Fruit fly (Drosophila melanogaster) whole organism, embryonic: ENCODE measurements around the gene CG15643.

Experiments
- ATbp ChIP-seq: fragments of 200-800 bp; sonication (Bioruptor generic); optimal IDR thresholded peaks from 2 replicates; lab custom pipeline; 2017; ENCODE audit warnings: missing biosample characterization, mild to moderate bottlenecking, missing genetic modification characterization, missing genetic modification reagents
- Asciz ChIP-seq: fragments of 200-800 bp; sonication (Bioruptor generic); optimal IDR thresholded peaks from 2 replicates; lab custom pipeline; 2017; ENCODE audit warnings: missing biosample characterization, mild to moderate bottlenecking, missing genetic modification characterization, missing genetic modification reagents
- Atf-2 ChIP-seq: fragments of 200-800 bp; sonication (Bioruptor generic); optimal IDR thresholded peaks from 2 replicates; lab custom pipeline; 2016; ENCODE audit warnings: missing biosample characterization, missing genetic modification characterization
- CG11504 ChIP-seq: fragments of 200-800 bp; sonication (Bioruptor generic); optimal IDR thresholded peaks from 3 replicates; lab custom pipeline; 2019; ENCODE audit warnings: missing biosample characterization, mild to moderate bottlenecking, missing genetic modification characterization, moderate library complexity
- CG12391 ChIP-seq: fragments of 200-800 bp; sonication (Bioruptor generic); optimal IDR thresholded peaks from 3 replicates; lab custom pipeline; 2018; ENCODE audit warnings: missing biosample characterization, mild to moderate bottlenecking, missing genetic modification characterization, moderate library complexity
- CG1602 ChIP-seq: fragments of 200-800 bp; sonication (Bioruptor generic); optimal IDR thresholded peaks from 3 replicates; lab custom pipeline; 2016; ENCODE audit warnings: missing biosample characterization, missing genetic modification characterization
- CG17385 ChIP-seq: fragments of 200-800 bp; sonication (Bioruptor generic); optimal IDR thresholded peaks from 3 replicates; lab custom pipeline; 2018; ENCODE audit warnings: missing biosample characterization, mild to moderate bottlenecking, missing genetic modification characterization
- CG18476 ChIP-seq: fragments of 200-800 bp; sonication (Bioruptor generic); optimal IDR thresholded peaks from 2 replicates; lab custom pipeline; 2016; ENCODE audit warnings: missing biosample characterization, mild to moderate bottlenecking, missing genetic modification characterization
- CG2678 ChIP-seq: fragments of 200-800 bp; sonication (Bioruptor generic); optimal IDR thresholded peaks from 3 replicates; lab custom pipeline; 2019; ENCODE audit warnings: missing biosample characterization, mild to moderate bottlenecking, missing genetic modification characterization, moderate library complexity
- CG2712 ChIP-seq: fragments of 200-800 bp; optimal IDR thresholded peaks from 3 replicates; lab custom pipeline; 2019; ENCODE audit warnings: missing biosample characterization, mild to moderate bottlenecking, missing genetic modification characterization, moderate library complexity
- CG32532 ChIP-seq: fragments of 200-800 bp; sonication (Bioruptor generic); IDR thresholded peaks from 2 replicates; pipeline ENCODE4 v1.3.6; 2022; ENCODE audit warnings: missing biosample characterization, missing genetic modification characterization
- CG7839 ChIP-seq: fragments of 200-800 bp; sonication (Bioruptor generic); optimal IDR thresholded peaks from 3 replicates; lab custom pipeline; 2018; ENCODE audit warnings: missing biosample characterization, mild to moderate bottlenecking, missing genetic modification characterization, moderate library complexity
- E2f1 ChIP-seq: fragments of 200-800 bp; sonication (Bioruptor generic); IDR thresholded peaks from 2 replicates; pipeline ENCODE4 v1.3.6; 2022; ENCODE audit warnings: missing biosample characterization, missing genetic modification characterization
- Med ChIP-seq: fragments of 200-800 bp; sonication (Bioruptor generic); peaks from one replicate; lab custom pipeline; 2016; ENCODE audit warnings: missing biosample characterization, missing genetic modification characterization, mild to moderate bottlenecking, inconsistent platforms, moderate library complexity
- PHDP ChIP-seq: fragments of 200-800 bp; sonication (Bioruptor generic); optimal IDR thresholded peaks from 3 replicates; lab custom pipeline; 2018; ENCODE audit warnings: missing biosample characterization, mild to moderate bottlenecking, missing genetic modification characterization, moderate library complexity
- Pdp1 ChIP-seq, 2 experiments: fragments of 200-800 bp; sonication (Bioruptor generic); optimal IDR thresholded peaks; 3 replicates each; lab custom pipeline; 2016; ENCODE audit warnings: missing biosample characterization in 2 of 2, missing genetic modification characterization in 2 of 2, mild to moderate bottlenecking in 1 of 2, moderate library complexity in 1 of 2
- Sox102F ChIP-seq: fragments of 200-800 bp; sonication (Bioruptor generic); optimal IDR thresholded peaks from 2 replicates; lab custom pipeline; 2018; ENCODE audit warnings: missing biosample characterization, mild to moderate bottlenecking, missing genetic modification characterization, moderate library complexity
- Usf ChIP-seq: fragments of 200-800 bp; sonication (Bioruptor generic); optimal IDR thresholded peaks from 2 replicates; lab custom pipeline; 2017; ENCODE audit warnings: missing genotype, missing biosample characterization, missing genetic modification characterization
- chinmo ChIP-seq: fragments of 200-800 bp; sonication (Bioruptor generic); IDR thresholded peaks from 4 replicates; pipeline ENCODE4 v1.3.6; 2022; ENCODE audit warnings: missing biosample characterization, missing genetic modification characterization; ENCODE audit not compliant: partially characterized antibody
- crol ChIP-seq: fragments of 200-800 bp; sonication (Bioruptor generic); IDR thresholded peaks from 2 replicates; pipeline ENCODE4 v1.3.6; 2022; ENCODE audit warnings: missing biosample characterization, missing genetic modification characterization
- dmrt99B ChIP-seq: fragments of 200-800 bp; sonication (Bioruptor generic); optimal IDR thresholded peaks from 2 replicates; lab custom pipeline; 2018; ENCODE audit warnings: missing biosample characterization, mild to moderate bottlenecking, missing genetic modification characterization, moderate library complexity
- dysf ChIP-seq: fragments of 200-800 bp; sonication (Bioruptor generic); IDR thresholded peaks from 3 replicates; pipeline ENCODE4 v1.3.6; 2022; ENCODE audit warnings: missing biosample characterization, missing genetic modification characterization
- gem ChIP-seq: fragments of 200-800 bp; sonication (Bioruptor generic); optimal IDR thresholded peaks from 2 replicates; lab custom pipeline; 2019; ENCODE audit warnings: missing biosample characterization, mild to moderate bottlenecking, missing genetic modification characterization, moderate library complexity
- grau ChIP-seq: fragments of 200-800 bp; optimal IDR thresholded peaks from 3 replicates; lab custom pipeline; 2019; ENCODE audit warnings: missing biosample characterization, mild to moderate bottlenecking, missing genetic modification characterization, moderate library complexity
- jigr1 ChIP-seq: fragments of 200-800 bp; sonication (Bioruptor generic); IDR thresholded peaks from 3 replicates; pipeline ENCODE4 v1.3.6; 2022; ENCODE audit warnings: missing biosample characterization, missing genetic modification characterization
- lab ChIP-seq: fragments of 200-800 bp; sonication (Bioruptor generic); optimal IDR thresholded peaks from 3 replicates; lab custom pipeline; 2017; ENCODE audit warnings: missing biosample characterization, missing genetic modification characterization, mild to moderate bottlenecking, moderate library complexity, missing genetic modification reagents
- nmo ChIP-seq: fragments of 200-800 bp; sonication (Bioruptor generic); optimal IDR thresholded peaks from 2 replicates; lab custom pipeline; 2018; ENCODE audit warnings: missing biosample characterization, mild to moderate bottlenecking, missing genetic modification characterization, moderate library complexity
- row ChIP-seq: fragments of 200-800 bp; sonication (Bioruptor generic); IDR thresholded peaks from 3 replicates; pipeline ENCODE4 v1.3.6; 2022; ENCODE audit warnings: missing biosample characterization, missing genetic modification characterization
- run ChIP-seq: fragments of 200-800 bp; sonication (Bioruptor generic); optimal IDR thresholded peaks from 3 replicates; lab custom pipeline; 2018; ENCODE audit warnings: missing biosample characterization, mild to moderate bottlenecking, missing genetic modification characterization
- sens ChIP-seq: fragments of 200-800 bp; sonication (Bioruptor generic); peaks from one replicate; lab custom pipeline; 2016; ENCODE audit warnings: missing biosample characterization, missing genetic modification characterization
- sens-2 ChIP-seq: fragments of 200-800 bp; sonication (Bioruptor generic); IDR thresholded peaks from 2 replicates; pipeline ENCODE4 v1.3.6; 2022; ENCODE audit warnings: missing biosample characterization, missing genetic modification characterization
- sqz ChIP-seq: fragments of 200-800 bp; sonication (Bioruptor generic); optimal IDR thresholded peaks from 3 replicates; lab custom pipeline; 2018; ENCODE audit warnings: missing biosample characterization, mild to moderate bottlenecking, missing genetic modification characterization
- unpg ChIP-seq: fragments of 200-800 bp; sonication (Bioruptor generic); optimal IDR thresholded peaks from 3 replicates; lab custom pipeline; 2018; ENCODE audit warnings: missing biosample characterization, mild to moderate bottlenecking, missing genetic modification characterization, moderate library complexity
- z ChIP-seq: fragments of 200-800 bp; sonication (Bioruptor generic); IDR thresholded peaks from 3 replicates; pipeline ENCODE4 v1.3.6; 2022; ENCODE audit warnings: missing biosample characterization, missing genetic modification characterization

Gene CG15643

dm6 chrX:15530369-15530768, 41.6 kb downstream of the CG15643 start (continued):
- TF ChIP-seq unpg (GFP tag; lab: Kevin White, UChicago): no peak
- 0 out of 3 replicates have a peak, but pooled peaks have one; percentile 36 for TF ChIP-seq dysf (GFP tag; lab: Robert Waterston, UW)
- TF ChIP-seq jigr1 (GFP tag; lab: Robert Waterston, UW): no peak
- no peak for TF ChIP-seq sens-2
- TF ChIP-seq sens (GFP tag; lab: Kevin White, UChicago): peak; percentile 24
- TF ChIP-seq run (tag; lab: Kevin White, UChicago): no peak
- TF ChIP-seq CG32532 (GFP tag; lab: Robert Waterston, UW): no peak
- TF ChIP-seq nmo (GFP tag; lab: Kevin White, UChicago): peak; percentile 28
- no peak for TF ChIP-seq Usf (GFP tag; lab: Kevin White, UChicago)

DNA sequence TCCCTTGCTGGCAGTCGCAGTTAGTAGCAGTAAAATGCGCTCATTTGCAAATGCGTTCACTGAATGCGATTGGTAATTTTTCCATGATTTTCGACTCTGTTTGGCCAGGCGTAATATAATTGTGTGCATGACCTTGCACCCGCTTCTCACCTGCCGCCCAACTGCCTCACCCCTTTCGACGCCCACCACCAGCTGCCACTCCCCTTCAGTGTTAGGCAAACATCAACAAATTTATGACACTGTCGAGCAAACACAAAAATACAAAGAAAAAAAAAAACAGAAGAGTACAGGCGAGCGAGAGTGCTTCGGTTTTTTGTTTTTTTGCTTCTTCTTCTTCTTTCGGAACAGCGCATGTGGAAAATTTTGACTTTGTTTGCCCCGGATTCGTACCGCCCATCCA, 42.0 kb downstream of the CG15643 start:
- TF ChIP-seq Pdp1 (GFP tag; optimal IDR thresholded peaks at IDR 0.05; lab: Kevin White, UChicago) (no peak), CG1602 (GFP tag; lab: Kevin White, UChicago) (no peak), crol (GFP tag; lab: Robert Waterston, UW) (0 out of 2 replicates have a peak, but pooled peaks have one; percentile 52), E2f1 (no peak), Asciz (peak; percentile 1), lab (peak; percentile 13), sqz (GFP tag; lab: Kevin White, UChicago) (peak; percentile 20), ATbp (GFP tag; lab: Kevin White, UChicago) (peak; percentile 36), chinmo (0 out of 4 replicates have a peak, but pooled peaks have one; percentile 9), sens (GFP tag; lab: Kevin White, UChicago) (peak; percentile 44), Med (GFP tag; lab: Kevin White, UChicago) (peak; percentile 44), CG17385 (GFP tag; lab: Kevin White, UChicago) (peak; percentile 31)
- TF ChIP-seq, all 482 proteins: peak for 9

- TF ChIP-seq unpg (GFP tag; lab: Kevin White, UChicago) (peak; percentile 9), CG2712 (peak; percentile 28), gem (tag; lab: Kevin White, UChicago) (peak; percentile 36), Sox102F (GFP tag; lab: Kevin White, UChicago) (peak; percentile 33), PHDP (tag; lab: Kevin White, UChicago) (no peak), CG18476 (GFP tag; lab: Kevin White, UChicago) (no peak), CG12391 (tag; lab: Kevin White, UChicago) (peak; percentile 5), Atf-2 (GFP tag; lab: Kevin White, UChicago) (no peak), z (GFP tag; lab: Robert Waterston, UW) (no peak), CG2678 (tag; lab: Kevin White, UChicago) (peak; percentile 28), row (GFP tag; lab: Robert Waterston, UW) (peak; percentile 4; the same call in 1 of the 3 replicates), CG11504 (peak; percentile 27), grau (tag; lab: Kevin White, UChicago) (peak; percentile 17), dmrt99B (tag; lab: Kevin White, UChicago) (peak; percentile 9), CG7839 (tag; lab: Kevin White, UChicago) (peak; percentile 30)
These were observed 42.8 kb downstream of the CG15643 start for dm6 chrX:15529197-15529596.
